Worm (Caenorhabditis elegans) whole organism, L2 larva: ENCODE measurements around the gene ced-13.

ENCODE experiments used
- C34F6.9 ChIP-seq: fragments of 150-350 bp; optimal IDR thresholded peaks from 2 replicates; lab custom pipeline; 2014; ENCODE audit warnings: missing biosample characterization, missing genetic modification characterization
- aly-2 ChIP-seq: fragments of 150-350 bp; optimal IDR thresholded peaks from 2 replicates; lab custom pipeline; 2014; ENCODE audit warnings: missing biosample characterization, missing genetic modification characterization
- ama-1 ChIP-seq: fragments of 150-350 bp; optimal IDR thresholded peaks from 2 replicates; lab custom pipeline; 2018; ENCODE audit warnings: inconsistent platforms
- ceh-82 ChIP-seq: fragments of 150-350 bp; optimal IDR thresholded peaks from 2 replicates; lab custom pipeline; 2014; ENCODE audit warnings: missing biosample characterization, missing genetic modification characterization
- elt-3 ChIP-seq: sonication (generic microtip); optimal IDR thresholded peaks from 2 replicates; lab custom pipeline; 2017; ENCODE audit warnings: missing biosample characterization, missing genetic modification characterization
- lin-39 ChIP-seq: fragments of 150-350 bp; optimal IDR thresholded peaks from 2 replicates; lab custom pipeline; 2014; ENCODE audit warnings: missing biosample characterization, missing genetic modification reagents, missing genetic modification characterization
- lsy-2 ChIP-seq, 2 experiments: fragments of 150-350 bp in 1 of 2; sonication (generic microtip) in 1 of 2; optimal IDR thresholded peaks; 2 replicates each; lab custom pipeline; 2014 to 2017; ENCODE audit warnings: missing biosample characterization in 2 of 2, missing genetic modification characterization in 2 of 2
- nhr-11 ChIP-seq: fragments of 150-350 bp; optimal IDR thresholded peaks from 2 replicates; lab custom pipeline; 2014; ENCODE audit warnings: missing biosample characterization, missing genetic modification characterization
- nhr-23 ChIP-seq: fragments of 150-350 bp; optimal IDR thresholded peaks from 2 replicates; lab custom pipeline; 2014; ENCODE audit warnings: missing biosample characterization, missing genetic modification reagents, missing genetic modification characterization
- skn-1 ChIP-seq: sonication (generic microtip); optimal IDR thresholded peaks from 2 replicates; lab custom pipeline; 2017; ENCODE audit warnings: missing biosample characterization, missing genetic modification characterization
- snpc-4 ChIP-seq: fragments of 150-350 bp; optimal IDR thresholded peaks from 2 replicates; lab custom pipeline; 2014; ENCODE audit warnings: missing biosample characterization, missing genetic modification characterization
- unc-62 ChIP-seq: fragments of 150-350 bp; optimal IDR thresholded peaks from 2 replicates; lab custom pipeline; 2014; ENCODE audit warnings: missing biosample characterization, missing genetic modification reagents, missing genetic modification characterization
- zag-1 ChIP-seq: fragments of 150-350 bp; optimal IDR thresholded peaks from 2 replicates; lab custom pipeline; 2014; ENCODE audit warnings: missing biosample characterization, missing genetic modification characterization
- ztf-4 ChIP-seq: fragments of 150-350 bp; optimal IDR thresholded peaks from 2 replicates; lab custom pipeline; 2014; ENCODE audit warnings: missing biosample characterization, missing genetic modification characterization

- TF ChIP-seq ama-1, result no peak
- no peak for TF ChIP-seq nhr-23 (tag; lab: Kevin White, UChicago)
- no peak for TF ChIP-seq ztf-4
- no peak for TF ChIP-seq skn-1 (tag; lab: Kevin White, UChicago)
- no peak for TF ChIP-seq snpc-4 (tag; lab: Kevin White, UChicago)
- TF ChIP-seq unc-62 (GFP tag; lab: Kevin White, UChicago), result no peak
- peak; percentile 23 for TF ChIP-seq C34F6.9 (tag; lab: Kevin White, UChicago)
- TF ChIP-seq aly-2 (tag; lab: Kevin White, UChicago), result no peak
- peak; percentile 51 for TF ChIP-seq zag-1 (tag; lab: Kevin White, UChicago)
- TF ChIP-seq lsy-2 (tag; optimal IDR thresholded peaks at IDR 0.05; lab: Kevin White, UChicago), result peak in 1 of 2 experiments; percentile 32
- TF ChIP-seq lin-39 (tag; lab: Kevin White, UChicago), result no peak
- no peak for TF ChIP-seq elt-3
- no peak for TF ChIP-seq nhr-11 (tag; lab: Kevin White, UChicago)
- TF ChIP-seq ceh-82 (tag; lab: Kevin White, UChicago), result no peak
Observed at ce11 chrX:8252293-8252692, 47.2 kb downstream of the ced-13 start, which contains the start of gene M60.6.
